Worm (Caenorhabditis elegans): Measurements from ENCODE around the gene R03H10.4.

DNA sequence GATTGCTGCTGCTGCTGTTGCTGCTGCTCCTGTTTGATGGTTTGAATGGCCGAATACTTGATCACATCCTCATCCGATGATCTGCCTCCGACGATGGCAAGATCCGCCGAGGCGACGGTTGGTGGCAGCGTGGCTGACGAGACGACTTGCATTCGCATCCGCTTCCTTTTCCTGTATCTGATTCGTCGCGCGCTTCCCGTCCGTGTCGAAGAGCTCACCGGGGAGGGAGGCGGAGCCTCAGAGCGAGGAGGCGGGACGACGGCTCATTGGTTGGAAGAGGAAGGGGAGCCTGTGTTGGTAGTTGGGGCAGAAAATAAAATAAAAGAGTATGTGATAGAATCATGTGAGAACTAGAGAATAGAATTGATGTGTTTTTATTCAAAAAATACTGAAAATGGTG lies 33.6 kb downstream of the R03H10.4 start:
- TF ChIP-seq nhr-102 (tag; optimal IDR thresholded peaks at IDR 0.05) (no peak), nhr-76 (tag; optimal IDR thresholded peaks at IDR 0.05) (no peak)
